Fruit fly (Drosophila melanogaster): ENCODE measurements around the gene mip130.

Gene mip130

dm6 chrX:1922765-1923501, 14.9 kb downstream of the mip130 start, which contains the start of the genes eIF2Bepsilon and Ocrl (continued):
- TF ChIP-seq MBD-R2 (GFP tag; IDR thresholded peaks at IDR 0.05) = peak; percentile 94
- TF ChIP-seq Ets97D (GFP tag; optimal IDR thresholded peaks at IDR 0.05) = peak; percentile 49
- peak; percentile 53 for TF ChIP-seq CG33213 (GFP tag; optimal IDR thresholded peaks at IDR 0.05)
- TF ChIP-seq pita (GFP tag; optimal IDR thresholded peaks at IDR 0.05) = peak; percentile 73
- no peak for TF ChIP-seq Hand (GFP tag; optimal IDR thresholded peaks at IDR 0.05)
- TF ChIP-seq PHDP (tag; optimal IDR thresholded peaks at IDR 0.05) = no peak
- TF ChIP-seq nmo (GFP tag; optimal IDR thresholded peaks at IDR 0.05) = peak; percentile 39
- peak; percentile 86 for TF ChIP-seq Myb (GFP tag; optimal IDR thresholded peaks at IDR 0.05)
- TF ChIP-seq CG30431 (GFP tag; optimal IDR thresholded peaks at IDR 0.05) = no peak
- TF ChIP-seq CG7928 (GFP tag; optimal IDR thresholded peaks at IDR 0.05) = peak; percentile 6
- TF ChIP-seq CG4404 (GFP tag; IDR thresholded peaks at IDR 0.05) = no peak
- no peak for TF ChIP-seq fd102C (GFP tag; optimal IDR thresholded peaks at IDR 0.05)
- TF ChIP-seq Pdp1 (GFP tag; optimal IDR thresholded peaks at IDR 0.05) = peak in 1 of 2 experiments; percentile 55
- no peak for TF ChIP-seq CG12942 (GFP tag; optimal IDR thresholded peaks at IDR 0.05)
- peak; percentile 14 for TF ChIP-seq CG34376 (GFP tag; optimal IDR thresholded peaks at IDR 0.05)
- TF ChIP-seq Lim3 (GFP tag; IDR thresholded peaks at IDR 0.05) = no peak
- TF ChIP-seq Sry-δ (GFP tag; optimal IDR thresholded peaks at IDR 0.05) = peak; percentile 61
- peak; percentile 11 for TF ChIP-seq CG9609 (GFP tag; optimal IDR thresholded peaks at IDR 0.05)
- 0 out of 2 replicates have a peak, but pooled peaks have one; percentile 4 for TF ChIP-seq NFAT (GFP tag; IDR thresholded peaks at IDR 0.05)
- TF ChIP-seq ERR (GFP tag; optimal IDR thresholded peaks at IDR 0.05) = peak; percentile 30
- TF ChIP-seq cwo (GFP tag; optimal IDR thresholded peaks at IDR 0.05) = no peak
- peak; percentile 44; the same call in 1 of the 2 replicates for TF ChIP-seq CG13287 (GFP tag; IDR thresholded peaks at IDR 0.05; ENCODE audit: partially characterized antibody)
- no peak for TF ChIP-seq lab (GFP tag; optimal IDR thresholded peaks at IDR 0.05)
- no peak for TF ChIP-seq stc (GFP tag; IDR thresholded peaks at IDR 0.05)
- peak; percentile 28 for TF ChIP-seq CG10543 (GFP tag; optimal IDR thresholded peaks at IDR 0.05)
- TF ChIP-seq CG12391 (tag; optimal IDR thresholded peaks at IDR 0.05) = peak; percentile 33
- 0 out of 2 replicates have a peak, but pooled peaks have one; percentile 9 for TF ChIP-seq Rfx (GFP tag; IDR thresholded peaks at IDR 0.05)
- peak; percentile 65 for TF ChIP-seq CG17186 (GFP tag; optimal IDR thresholded peaks at IDR 0.05)
- peak; percentile 9 for TF ChIP-seq CG10267 (tag; optimal IDR thresholded peaks at IDR 0.05)
- peak; percentile 27 for TF ChIP-seq kay (GFP tag; optimal IDR thresholded peaks at IDR 0.05)
- TF ChIP-seq zen (tag; optimal IDR thresholded peaks at IDR 0.05) = peak; percentile 56
- TF ChIP-seq Neu2 (GFP tag; optimal IDR thresholded peaks at IDR 0.05; ENCODE audit: borderline replicate concordance) = peak; percentile 78
- peak; percentile 59 for TF ChIP-seq BEAF-32 (GFP tag; optimal IDR thresholded peaks at IDR 0.05)
- TF ChIP-seq Lhr (GFP tag; optimal IDR thresholded peaks at IDR 0.05) = peak; percentile 83
- no peak for TF ChIP-seq jing (GFP tag; optimal IDR thresholded peaks at IDR 0.05)
- TF ChIP-seq Atf3 (GFP tag; optimal IDR thresholded peaks at IDR 0.05) = no peak
- peak; percentile 7 for TF ChIP-seq Bdp1 (GFP tag; optimal IDR thresholded peaks at IDR 0.05)
- TF ChIP-seq CG4360 (GFP tag; IDR thresholded peaks at IDR 0.05) = peak; percentile 93
- TF ChIP-seq Ets65A (GFP tag) = peak; percentile 94
- TF ChIP-seq MESR4 (GFP tag; optimal IDR thresholded peaks at IDR 0.05) = peak; percentile 88
- peak; percentile 59 for TF ChIP-seq CG10274 (GFP tag; optimal IDR thresholded peaks at IDR 0.05)
- TF ChIP-seq her (GFP tag; optimal IDR thresholded peaks at IDR 0.05) = peak; percentile 44
- peak; percentile 93 to 99 for TF ChIP-seq insv (GFP tag; optimal IDR thresholded peaks at IDR 0.05)
- no peak for TF ChIP-seq bsh (GFP tag; optimal IDR thresholded peaks at IDR 0.05)
- 0 out of 3 replicates have a peak, but pooled peaks have one; percentile 28 for TF ChIP-seq HLH4C (GFP tag; IDR thresholded peaks at IDR 0.05; ENCODE audit: partially characterized antibody)
- peak; percentile 82 for TF ChIP-seq HmgZ (tag; optimal IDR thresholded peaks at IDR 0.05)
- TF ChIP-seq CG14710 (tag; optimal IDR thresholded peaks at IDR 0.05) = peak; percentile 62
- no peak for TF ChIP-seq Rx (GFP tag; IDR thresholded peaks at IDR 0.05)
